Fruit fly (Drosophila melanogaster) whole organism, wandering third instar larva: ENCODE data around the gene Nlg2.

ENCODE experiments used
- CG32264 ChIP-seq: fragments of 200-800 bp; sonication (Bioruptor generic); optimal IDR thresholded peaks from 2 replicates; lab custom pipeline; 2016; ENCODE audit warnings: missing biosample characterization, missing genetic modification characterization
- Dfd ChIP-seq: fragments of >200 bp; optimal IDR thresholded peaks from 2 replicates; lab custom pipeline; 2017; ENCODE audit warnings: missing biosample characterization, missing genetic modification characterization
- Dif ChIP-seq: fragments of 200-275, 200-300 bp; sonication (Bioruptor generic); optimal IDR thresholded peaks from 2 replicates; lab custom pipeline; 2018; ENCODE audit warnings: missing biosample characterization, missing genetic modification characterization; ENCODE audit not compliant: partially characterized antibody
- Myc ChIP-seq: fragments of >200 bp; optimal IDR thresholded peaks from 2 replicates; lab custom pipeline; 2017
- OdsH ChIP-seq: fragments of 200-800 bp; sonication (Bioruptor generic); optimal IDR thresholded peaks from 2 replicates; lab custom pipeline; 2016; ENCODE audit warnings: missing biosample characterization, mild to moderate bottlenecking, missing genetic modification characterization
- Vsx2 ChIP-seq: fragments of 200-300, 225-300 bp; sonication (Bioruptor generic); optimal IDR thresholded peaks from 2 replicates; lab custom pipeline; 2018; ENCODE audit warnings: missing biosample characterization, missing genetic modification characterization; ENCODE audit not compliant: partially characterized antibody
- br ChIP-seq: fragments of 200-800 bp; sonication (Bioruptor generic); optimal IDR thresholded peaks from 2 replicates; lab custom pipeline; 2016; ENCODE audit warnings: missing biosample characterization, missing genetic modification characterization
- dmrt93B ChIP-seq: fragments of 200-800 bp; sonication (Bioruptor generic); optimal IDR thresholded peaks from 2 replicates; lab custom pipeline; 2018; ENCODE audit warnings: missing biosample characterization, mild to moderate bottlenecking, missing genetic modification characterization
- ey ChIP-seq: fragments of 200-800 bp; sonication (Bioruptor generic); optimal IDR thresholded peaks from 2 replicates; lab custom pipeline; 2016; ENCODE audit warnings: missing biosample characterization, missing genetic modification characterization
- fru ChIP-seq: fragments of 200-800 bp; sonication (Bioruptor generic); optimal IDR thresholded peaks from 3 replicates; lab custom pipeline; 2016; ENCODE audit warnings: missing biosample characterization, mild to moderate bottlenecking, missing genetic modification characterization
- h ChIP-seq: fragments of 200-800 bp; sonication (Bioruptor generic); optimal IDR thresholded peaks from 3 replicates; lab custom pipeline; 2016; ENCODE audit warnings: missing biosample characterization, mild to moderate bottlenecking, missing genetic modification characterization
- pan ChIP-seq: fragments of >200 bp; optimal IDR thresholded peaks from 2 replicates; lab custom pipeline; 2017
- psq ChIP-seq: fragments of 200-800 bp; sonication (Bioruptor generic); optimal IDR thresholded peaks from 3 replicates; lab custom pipeline; 2017; ENCODE audit warnings: missing biosample characterization, mild to moderate bottlenecking, missing genetic modification characterization, moderate library complexity

dm6 chr2L:6941731-6942130 lies 67.0 kb downstream of the Nlg2 start:
- TF ChIP-seq Myc (no peak), dmrt93B (GFP tag; lab: Kevin White, UChicago) (no peak), Vsx2 (GFP tag; lab: Kevin White, UChicago) (no peak), OdsH (GFP tag; lab: Kevin White, UChicago) (no peak), h (GFP tag; lab: Kevin White, UChicago) (no peak), fru (GFP tag; lab: Kevin White, UChicago) (no peak), pan (no peak), Dfd (GFP tag; lab: Kevin White, UChicago) (no peak), CG32264 (no peak), br (GFP tag; lab: Kevin White, UChicago) (no peak), Dif (GFP tag; lab: Kevin White, UChicago) (no peak), psq (GFP tag; lab: Kevin White, UChicago) (no peak), ey (GFP tag; lab: Kevin White, UChicago) (no peak)
